Worm (Caenorhabditis elegans): ENCODE results near the gene F13B9.2.

Gene F13B9.2

ce11 chrX:8284003-8284402 lies 1.5 kb upstream of the F13B9.2 start:
- no peak for TF ChIP-seq med-1 (GFP tag; optimal IDR thresholded peaks at IDR 0.05; ENCODE audit: insufficient read depth)
- no peak for TF ChIP-seq flt-1 (GFP tag; IDR thresholded peaks at IDR 0.05)

- TF ChIP-seq tab-1 (GFP tag; IDR thresholded peaks at IDR 0.05) (no peak), T22C8.4 (GFP tag; IDR thresholded peaks at IDR 0.05) (no peak), cog-1 (tag; optimal IDR thresholded peaks at IDR 0.05) (no peak), ztf-29 (GFP tag; IDR thresholded peaks at IDR 0.05) (no peak), ztf-23 (GFP tag; IDR thresholded peaks at IDR 0.05) (no peak), flt-1 (GFP tag; IDR thresholded peaks at IDR 0.05) (no peak), med-1 (GFP tag; optimal IDR thresholded peaks at IDR 0.05; ENCODE audit: insufficient read depth) (no peak), klf-2 (GFP tag; conservative IDR thresholded peaks at IDR 0.05) (no peak), ref-1 (GFP tag; conservative IDR thresholded peaks at IDR 0.05) (no peak)
These were observed 681 bp downstream of the F13B9.2 start for ce11 chrX:8286164-8286563.

- TF ChIP-seq ref-1 (GFP tag; conservative IDR thresholded peaks at IDR 0.05): no peak
- no peak; the same call in 1 of the 2 replicates for TF ChIP-seq klf-2 (GFP tag; conservative IDR thresholded peaks at IDR 0.05)
- peak; percentile 74; the same call in 1 of the 2 replicates for TF ChIP-seq flt-1 (GFP tag; IDR thresholded peaks at IDR 0.05)
- peak; percentile 84 for TF ChIP-seq cog-1 (tag; optimal IDR thresholded peaks at IDR 0.05)
These were observed 1.3 kb downstream of the F13B9.2 start, which contains the start of gene sec-16A.2 for ce11 chrX:8286740-8287299. Gene sec-16A.2 (plus strand): TSS chrX:8287249.

ce11 chrX:8294586-8294985 lies 9.1 kb downstream of the F13B9.2 start, which contains the start of gene R09F10.3:
Gene R09F10.3 (plus strand): TSS chrX:8294625.
- TF ChIP-seq ztf-23 (GFP tag; IDR thresholded peaks at IDR 0.05): no peak
- no peak for TF ChIP-seq T22C8.4 (GFP tag; IDR thresholded peaks at IDR 0.05)
- no peak for TF ChIP-seq klf-2 (GFP tag; conservative IDR thresholded peaks at IDR 0.05)
- TF ChIP-seq tab-1 (GFP tag; IDR thresholded peaks at IDR 0.05): no peak
- TF ChIP-seq cog-1 (tag; optimal IDR thresholded peaks at IDR 0.05): no peak
- no peak for TF ChIP-seq med-1 (GFP tag; optimal IDR thresholded peaks at IDR 0.05; ENCODE audit: insufficient read depth)
- no peak for TF ChIP-seq flt-1 (GFP tag; IDR thresholded peaks at IDR 0.05)
- TF ChIP-seq ref-1 (GFP tag; conservative IDR thresholded peaks at IDR 0.05): no peak
- TF ChIP-seq ztf-29 (GFP tag; IDR thresholded peaks at IDR 0.05): no peak

- TF ChIP-seq ztf-23 (GFP tag; IDR thresholded peaks at IDR 0.05) (no peak), ztf-29 (GFP tag; IDR thresholded peaks at IDR 0.05) (no peak), tab-1 (GFP tag; IDR thresholded peaks at IDR 0.05) (no peak), med-1 (GFP tag; optimal IDR thresholded peaks at IDR 0.05; ENCODE audit: insufficient read depth) (no peak), klf-2 (GFP tag; conservative IDR thresholded peaks at IDR 0.05) (no peak), ref-1 (GFP tag; conservative IDR thresholded peaks at IDR 0.05) (no peak), flt-1 (GFP tag; IDR thresholded peaks at IDR 0.05) (no peak), cog-1 (tag; optimal IDR thresholded peaks at IDR 0.05) (no peak), T22C8.4 (GFP tag; IDR thresholded peaks at IDR 0.05) (no peak)
These were observed 11.8 kb downstream of the F13B9.2 start for ce11 chrX:8297333-8297732.

- no peak for TF ChIP-seq tab-1 (GFP tag; IDR thresholded peaks at IDR 0.05)
- no peak for TF ChIP-seq ztf-23 (GFP tag; IDR thresholded peaks at IDR 0.05)
- no peak for TF ChIP-seq cog-1 (tag; optimal IDR thresholded peaks at IDR 0.05)
- TF ChIP-seq T22C8.4 (GFP tag; IDR thresholded peaks at IDR 0.05): no peak
- no peak for TF ChIP-seq flt-1 (GFP tag; IDR thresholded peaks at IDR 0.05)
- no peak for TF ChIP-seq klf-2 (GFP tag; conservative IDR thresholded peaks at IDR 0.05)
- TF ChIP-seq ref-1 (GFP tag; conservative IDR thresholded peaks at IDR 0.05): no peak
- TF ChIP-seq ztf-29 (GFP tag; IDR thresholded peaks at IDR 0.05): no peak
- TF ChIP-seq med-1 (GFP tag; optimal IDR thresholded peaks at IDR 0.05; ENCODE audit: insufficient read depth): no peak
These were observed 14.1 kb downstream of the F13B9.2 start, which contains the start of gene ced-13 for ce11 chrX:8299554-8299953. Gene ced-13 (minus strand): TSS chrX:8299654.

ce11 chrX:8302299-8302698 lies 16.8 kb downstream of the F13B9.2 start, which contains the start of gene inx-5:
Gene inx-5 (minus strand): TSS chrX:8302399.
- TF ChIP-seq ref-1 (GFP tag; conservative IDR thresholded peaks at IDR 0.05) (no peak), flt-1 (GFP tag; IDR thresholded peaks at IDR 0.05) (no peak), T22C8.4 (GFP tag; IDR thresholded peaks at IDR 0.05) (no peak), klf-2 (GFP tag; conservative IDR thresholded peaks at IDR 0.05) (no peak), ztf-23 (GFP tag; IDR thresholded peaks at IDR 0.05) (no peak), ztf-29 (GFP tag; IDR thresholded peaks at IDR 0.05) (no peak), med-1 (GFP tag; optimal IDR thresholded peaks at IDR 0.05; ENCODE audit: insufficient read depth) (no peak), tab-1 (GFP tag; IDR thresholded peaks at IDR 0.05) (no peak), cog-1 (tag; optimal IDR thresholded peaks at IDR 0.05) (no peak)

ce11 chrX:8302803-8303202 lies 17.3 kb downstream of the F13B9.2 start:
- TF ChIP-seq med-1 (GFP tag; optimal IDR thresholded peaks at IDR 0.05; ENCODE audit: insufficient read depth) (no peak), flt-1 (GFP tag; IDR thresholded peaks at IDR 0.05) (no peak), cog-1 (tag; optimal IDR thresholded peaks at IDR 0.05) (no peak), ztf-23 (GFP tag; IDR thresholded peaks at IDR 0.05) (no peak), T22C8.4 (GFP tag; IDR thresholded peaks at IDR 0.05) (no peak), tab-1 (GFP tag; IDR thresholded peaks at IDR 0.05) (no peak), ref-1 (GFP tag; conservative IDR thresholded peaks at IDR 0.05) (no peak), ztf-29 (GFP tag; IDR thresholded peaks at IDR 0.05) (no peak), klf-2 (GFP tag; conservative IDR thresholded peaks at IDR 0.05) (no peak)

- TF ChIP-seq cog-1 (tag; optimal IDR thresholded peaks at IDR 0.05) (no peak), T22C8.4 (GFP tag; IDR thresholded peaks at IDR 0.05) (no peak), ztf-29 (GFP tag; IDR thresholded peaks at IDR 0.05) (no peak), ztf-23 (GFP tag; IDR thresholded peaks at IDR 0.05) (no peak), med-1 (GFP tag; optimal IDR thresholded peaks at IDR 0.05; ENCODE audit: insufficient read depth) (no peak), klf-2 (GFP tag; conservative IDR thresholded peaks at IDR 0.05) (no peak), tab-1 (GFP tag; IDR thresholded peaks at IDR 0.05) (no peak), ref-1 (GFP tag; conservative IDR thresholded peaks at IDR 0.05) (no peak), flt-1 (GFP tag; IDR thresholded peaks at IDR 0.05) (no peak)
These were observed 22.1 kb downstream of the F13B9.2 start, which contains the start of gene R09F10.5 for ce11 chrX:8307600-8307999. Gene R09F10.5 (minus strand): TSS chrX:8307700.

- TF ChIP-seq med-1 (GFP tag; optimal IDR thresholded peaks at IDR 0.05; ENCODE audit: insufficient read depth): no peak
- TF ChIP-seq cog-1 (tag; optimal IDR thresholded peaks at IDR 0.05): no peak
- TF ChIP-seq T22C8.4 (GFP tag; IDR thresholded peaks at IDR 0.05): no peak
- no peak for TF ChIP-seq ztf-23 (GFP tag; IDR thresholded peaks at IDR 0.05)
- no peak for TF ChIP-seq klf-2 (GFP tag; conservative IDR thresholded peaks at IDR 0.05)
- TF ChIP-seq ztf-29 (GFP tag; IDR thresholded peaks at IDR 0.05): no peak
- TF ChIP-seq ref-1 (GFP tag; conservative IDR thresholded peaks at IDR 0.05): no peak
- no peak for TF ChIP-seq tab-1 (GFP tag; IDR thresholded peaks at IDR 0.05)
- TF ChIP-seq flt-1 (GFP tag; IDR thresholded peaks at IDR 0.05): no peak
These were observed 23.0 kb downstream of the F13B9.2 start for ce11 chrX:8308491-8308890.

Data from whole organism, midembryonic.